Worm (Caenorhabditis elegans): ENCODE data around the gene B0507.1.
A peak's percentile ranks its signal among the peaks of the same experiment; 100 is the strongest.

The B0507.1 gene

DNA sequence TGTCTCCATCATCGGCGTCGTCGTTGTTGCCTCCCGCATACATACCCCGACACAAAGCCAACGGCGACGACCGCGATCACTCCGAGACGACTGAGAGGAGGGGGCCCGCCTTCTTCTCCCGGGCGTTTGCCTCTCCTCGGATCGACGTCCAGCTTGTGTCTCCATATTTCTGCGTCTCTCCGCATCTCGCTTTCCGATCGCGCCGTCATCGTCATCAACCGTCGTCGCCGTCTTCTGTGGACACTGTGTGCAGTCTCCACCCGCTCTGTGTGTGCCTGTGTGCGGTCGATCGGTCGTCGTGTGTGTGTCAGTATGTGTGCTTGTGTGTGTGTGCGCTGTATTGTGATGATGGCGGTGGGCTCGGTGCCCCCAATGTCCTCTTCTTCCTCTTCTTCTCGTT, 9.2 kb downstream of the B0507.1 start:
- TF ChIP-seq hmbx-1 (tag; optimal IDR thresholded peaks at IDR 0.05), result no peak
- TF ChIP-seq F13C5.2 (tag; optimal IDR thresholded peaks at IDR 0.05), result peak; percentile 21
- peak; percentile 59; the same call in 1 of the 2 replicates for TF ChIP-seq scrt-1 (GFP tag; IDR thresholded peaks at IDR 0.05)
- TF ChIP-seq ama-1 (optimal IDR thresholded peaks at IDR 0.05), result no peak
- 0 out of 2 replicates have a peak, but pooled peaks have one; percentile 52 for TF ChIP-seq sea-1 (GFP tag; conservative IDR thresholded peaks at IDR 0.05)
- no peak for TF ChIP-seq flt-1 (GFP tag; IDR thresholded peaks at IDR 0.05)
- peak; percentile 59 for TF ChIP-seq ceh-36 (tag; optimal IDR thresholded peaks at IDR 0.05)
- no peak for TF ChIP-seq tbx-37 (GFP tag; conservative IDR thresholded peaks at IDR 0.05)
- peak; percentile 94 for TF ChIP-seq hmg-4 (GFP tag; optimal IDR thresholded peaks at IDR 0.05)
- peak; percentile 21 for TF ChIP-seq aly-1 (tag; optimal IDR thresholded peaks at IDR 0.05)
- peak; percentile 50 for TF ChIP-seq pes-1 (GFP tag; IDR thresholded peaks at IDR 0.05)
- peak; percentile 47 for TF ChIP-seq B0310.2 (tag; optimal IDR thresholded peaks at IDR 0.05)

DNA sequence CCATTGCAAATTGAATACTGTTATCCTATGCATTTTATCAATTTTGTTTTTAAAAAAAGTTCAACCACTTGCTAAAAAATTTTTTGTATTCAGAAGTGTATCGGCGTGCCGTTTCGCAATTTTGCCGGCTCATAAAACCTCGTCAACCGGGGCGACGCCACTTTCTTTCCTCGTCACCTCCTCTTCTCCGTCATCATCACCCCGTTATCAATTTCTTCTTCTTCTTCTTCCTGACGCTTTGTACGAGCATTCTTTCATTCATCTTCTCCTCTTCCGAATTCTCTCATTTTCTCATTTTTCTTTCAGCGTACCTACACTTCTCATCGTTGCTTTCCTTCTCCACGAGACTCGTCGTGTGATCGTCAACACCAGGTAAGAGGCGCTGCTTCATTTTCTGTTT, 9.9 kb downstream of the B0507.1 start, which contains the start of gene sup-37:
Gene sup-37, plus strand, starts transcription at position 301 of the 400 bp plus-strand sequence.
- TF ChIP-seq flt-1 (GFP tag; IDR thresholded peaks at IDR 0.05), result no peak
- no peak for TF ChIP-seq ets-7 (tag; optimal IDR thresholded peaks at IDR 0.05)
- no peak for TF ChIP-seq tra-4 (tag; optimal IDR thresholded peaks at IDR 0.05)
- TF ChIP-seq ceh-36 (tag; optimal IDR thresholded peaks at IDR 0.05), result no peak
- no peak for TF ChIP-seq hmbx-1 (tag; optimal IDR thresholded peaks at IDR 0.05)
- no peak for TF ChIP-seq tbx-11 (GFP tag; IDR thresholded peaks at IDR 0.05)
- no peak for TF ChIP-seq aly-1 (tag; optimal IDR thresholded peaks at IDR 0.05)
- TF ChIP-seq pes-1 (GFP tag; IDR thresholded peaks at IDR 0.05), result no peak
- TF ChIP-seq tbx-37 (GFP tag; conservative IDR thresholded peaks at IDR 0.05), result no peak
- no peak for TF ChIP-seq ama-1 (optimal IDR thresholded peaks at IDR 0.05)
- TF ChIP-seq F13C5.2 (tag; optimal IDR thresholded peaks at IDR 0.05), result no peak
- TF ChIP-seq hmg-4 (GFP tag; optimal IDR thresholded peaks at IDR 0.05), result no peak
- no peak for TF ChIP-seq B0310.2 (tag; optimal IDR thresholded peaks at IDR 0.05)
- TF ChIP-seq sea-1 (GFP tag; conservative IDR thresholded peaks at IDR 0.05), result no peak
- no peak for TF ChIP-seq ceh-13 (GFP tag; optimal IDR thresholded peaks at IDR 0.05)
- no peak for TF ChIP-seq hnd-1 (tag; optimal IDR thresholded peaks at IDR 0.05)

DNA sequence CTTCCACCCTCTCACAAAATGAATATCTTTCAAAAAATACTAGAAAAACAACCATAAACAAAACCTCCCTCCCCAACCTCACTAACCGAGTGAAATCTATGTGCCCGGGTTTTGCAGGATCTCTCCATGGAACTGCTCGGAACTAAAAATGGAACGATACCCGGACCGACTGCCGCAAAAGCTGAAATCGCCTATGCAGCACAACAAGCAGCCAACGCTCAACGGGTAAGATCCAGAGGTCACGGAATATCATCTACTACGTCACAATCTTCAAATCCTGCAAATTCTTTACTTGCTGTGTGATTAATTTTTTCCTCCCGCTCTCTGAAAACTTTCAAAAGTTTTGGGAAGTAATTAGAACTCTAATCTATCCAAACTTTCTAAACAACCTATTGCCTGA, 13.0 kb downstream of the B0507.1 start:
- TF ChIP-seq ama-1 (optimal IDR thresholded peaks at IDR 0.05) (no peak), hmg-4 (GFP tag; optimal IDR thresholded peaks at IDR 0.05) (no peak), ceh-36 (tag; optimal IDR thresholded peaks at IDR 0.05) (no peak), hnd-1 (tag; optimal IDR thresholded peaks at IDR 0.05) (no peak), sea-1 (GFP tag; conservative IDR thresholded peaks at IDR 0.05) (no peak)

DNA sequence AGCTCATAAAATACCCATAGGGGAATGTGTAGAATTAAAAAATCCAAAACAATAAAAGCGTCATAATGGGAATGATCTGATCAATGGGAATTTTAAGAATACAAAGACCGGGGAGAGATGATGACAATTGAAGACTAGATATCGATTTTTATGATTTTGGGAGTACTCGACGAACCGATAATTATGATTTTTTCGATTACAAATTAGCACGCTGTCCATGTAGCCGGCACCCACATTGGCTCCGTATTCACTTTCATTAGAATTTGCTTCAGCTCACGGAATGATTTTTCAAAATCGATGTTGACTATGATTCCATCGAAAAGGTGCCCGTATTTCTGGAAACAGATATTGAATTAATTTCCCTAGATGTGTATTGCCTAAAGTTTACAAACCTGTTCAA, 16.4 kb downstream of the B0507.1 start:
- TF ChIP-seq ama-1 (optimal IDR thresholded peaks at IDR 0.05) (peak; percentile 55), sea-1 (GFP tag; conservative IDR thresholded peaks at IDR 0.05) (no peak)

DNA sequence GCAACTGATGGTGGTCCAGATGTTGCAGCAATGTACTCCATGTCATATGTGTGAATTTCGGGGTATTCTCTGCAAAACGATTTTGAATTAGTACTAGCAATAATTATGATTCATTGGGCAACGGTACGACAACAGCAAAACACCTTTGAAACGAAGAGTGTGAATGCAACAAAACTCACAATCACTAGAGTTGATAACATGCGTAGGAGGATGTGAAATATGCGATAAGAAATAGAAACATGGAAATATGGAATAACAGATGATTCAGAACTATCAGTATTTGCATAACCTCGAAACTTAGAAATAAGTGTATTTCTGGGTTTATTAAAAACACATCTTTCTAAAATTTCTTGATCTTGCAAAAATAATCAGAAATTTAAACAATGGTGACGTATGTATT, 19.1 kb downstream of the B0507.1 start:
- no peak for TF ChIP-seq sea-1 (GFP tag; conservative IDR thresholded peaks at IDR 0.05)
- no peak for TF ChIP-seq flt-1 (GFP tag; IDR thresholded peaks at IDR 0.05)
- TF ChIP-seq ceh-13 (GFP tag; optimal IDR thresholded peaks at IDR 0.05), result no peak
- no peak for TF ChIP-seq scrt-1 (GFP tag; IDR thresholded peaks at IDR 0.05)
- TF ChIP-seq ama-1 (optimal IDR thresholded peaks at IDR 0.05), result no peak
- no peak for TF ChIP-seq tra-4 (tag; optimal IDR thresholded peaks at IDR 0.05)
- TF ChIP-seq hnd-1 (tag; optimal IDR thresholded peaks at IDR 0.05), result no peak
- TF ChIP-seq ceh-36 (tag; optimal IDR thresholded peaks at IDR 0.05), result no peak
- no peak for TF ChIP-seq F13C5.2 (tag; optimal IDR thresholded peaks at IDR 0.05)

DNA sequence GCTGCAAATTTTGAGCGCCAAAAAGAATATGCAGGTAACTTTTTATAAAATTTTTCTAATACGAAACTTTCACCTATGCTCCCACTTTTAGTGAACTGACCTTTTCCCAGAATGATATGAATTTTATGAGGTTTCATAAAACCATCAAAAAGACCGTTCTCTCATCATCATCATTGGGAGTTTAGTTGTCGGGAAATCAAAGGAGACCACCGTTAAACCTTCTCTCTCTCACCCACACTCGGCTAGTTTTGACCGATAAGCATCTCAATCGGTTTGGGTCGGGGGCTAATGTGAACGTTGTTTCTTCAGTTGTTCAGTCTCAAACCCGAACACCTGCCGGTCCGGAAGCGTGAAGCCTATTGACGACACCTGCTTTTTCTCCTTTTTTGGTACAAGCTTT, 19.9 kb downstream of the B0507.1 start:
- no peak for TF ChIP-seq sea-1 (GFP tag; conservative IDR thresholded peaks at IDR 0.05)
- no peak for TF ChIP-seq tra-4 (tag; optimal IDR thresholded peaks at IDR 0.05)
- no peak for TF ChIP-seq ceh-13 (GFP tag; optimal IDR thresholded peaks at IDR 0.05)

DNA sequence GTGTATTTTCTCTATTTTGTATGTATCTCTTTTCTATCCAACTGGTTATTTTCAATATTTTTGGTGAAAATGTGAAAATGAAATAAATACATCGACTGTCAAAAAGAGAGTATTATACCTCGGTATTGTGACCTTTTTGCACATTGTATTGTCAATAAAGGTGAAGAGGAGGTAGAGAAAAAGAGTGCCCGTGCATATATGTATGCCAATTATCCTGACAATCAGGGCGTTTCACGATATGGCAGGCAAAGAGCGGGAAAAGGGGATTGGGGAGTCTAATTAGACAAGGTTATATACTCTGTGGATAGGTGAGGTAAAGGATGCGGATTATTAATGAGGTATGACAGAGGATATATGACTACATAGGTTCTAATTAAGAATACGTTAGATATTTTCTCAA, 20.5 kb downstream of the B0507.1 start:
- TF ChIP-seq B0310.2 (tag; optimal IDR thresholded peaks at IDR 0.05) (peak; percentile 12), flt-1 (GFP tag; IDR thresholded peaks at IDR 0.05) (no peak)

DNA sequence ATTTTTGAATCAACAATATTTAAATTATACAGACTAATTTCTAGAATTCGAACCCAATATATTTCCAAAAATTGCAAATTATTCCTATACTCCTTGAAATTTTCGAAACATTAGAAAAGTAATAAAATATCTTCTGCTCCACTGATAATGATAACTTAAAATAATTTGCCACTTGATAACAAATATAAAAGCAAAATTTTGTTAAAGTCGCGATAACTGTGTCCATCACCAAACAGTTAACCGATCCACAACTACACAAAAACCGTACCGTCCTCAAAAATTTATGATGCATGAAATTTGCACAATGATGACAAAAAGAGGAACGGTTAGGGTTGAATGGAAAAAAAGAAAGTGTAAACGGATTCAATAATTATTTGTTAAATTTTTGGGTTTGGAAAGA, 22.1 kb downstream of the B0507.1 start:
- TF ChIP-seq sea-1 (GFP tag; conservative IDR thresholded peaks at IDR 0.05), result no peak
- TF ChIP-seq scrt-1 (GFP tag; IDR thresholded peaks at IDR 0.05), result no peak
- TF ChIP-seq aly-1 (tag; optimal IDR thresholded peaks at IDR 0.05), result no peak
- no peak for TF ChIP-seq hnd-1 (tag; optimal IDR thresholded peaks at IDR 0.05)
- TF ChIP-seq hmbx-1 (tag; optimal IDR thresholded peaks at IDR 0.05), result no peak
- no peak for TF ChIP-seq tbx-11 (GFP tag; IDR thresholded peaks at IDR 0.05)
- no peak for TF ChIP-seq tbx-37 (GFP tag; conservative IDR thresholded peaks at IDR 0.05)
- no peak for TF ChIP-seq ceh-36 (tag; optimal IDR thresholded peaks at IDR 0.05)
- no peak for TF ChIP-seq ets-7 (tag; optimal IDR thresholded peaks at IDR 0.05)
- no peak for TF ChIP-seq F13C5.2 (tag; optimal IDR thresholded peaks at IDR 0.05)
- TF ChIP-seq B0310.2 (tag; optimal IDR thresholded peaks at IDR 0.05), result no peak
- TF ChIP-seq flt-1 (GFP tag; IDR thresholded peaks at IDR 0.05), result no peak
- no peak for TF ChIP-seq hmg-4 (GFP tag; optimal IDR thresholded peaks at IDR 0.05)
- no peak for TF ChIP-seq ceh-13 (GFP tag; optimal IDR thresholded peaks at IDR 0.05)
- TF ChIP-seq tra-4 (tag; optimal IDR thresholded peaks at IDR 0.05), result no peak
- TF ChIP-seq ama-1 (optimal IDR thresholded peaks at IDR 0.05), result no peak
- no peak for TF ChIP-seq pes-1 (GFP tag; IDR thresholded peaks at IDR 0.05)

DNA sequence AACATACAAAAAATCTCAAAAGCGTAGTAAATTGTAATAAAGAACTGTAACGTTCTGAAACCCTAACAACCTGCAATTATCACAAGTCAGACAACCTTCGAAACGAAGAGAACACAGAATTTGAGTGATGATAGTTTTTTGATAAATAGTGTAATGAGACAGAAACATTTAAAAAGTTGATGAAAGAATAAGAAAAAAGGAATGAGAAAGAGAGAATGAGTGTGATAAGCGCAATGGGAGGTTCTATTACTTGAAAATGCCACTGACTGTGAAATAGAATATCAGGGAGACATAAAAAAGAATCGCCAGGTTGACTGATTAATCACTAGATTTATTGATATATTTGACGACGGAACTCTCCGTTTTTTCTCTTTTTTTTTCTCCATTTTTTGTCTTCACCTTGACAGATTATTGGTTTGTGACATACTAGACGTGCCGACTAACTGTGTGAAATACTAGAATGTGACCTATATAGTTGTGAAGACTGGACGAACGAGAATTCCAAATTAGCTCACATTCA, 23.0 kb downstream of the B0507.1 start:
- TF ChIP-seq hmbx-1 (tag; optimal IDR thresholded peaks at IDR 0.05) (no peak), tbx-11 (GFP tag; IDR thresholded peaks at IDR 0.05) (no peak), ceh-13 (GFP tag; optimal IDR thresholded peaks at IDR 0.05) (no peak), F13C5.2 (tag; optimal IDR thresholded peaks at IDR 0.05) (no peak), aly-1 (tag; optimal IDR thresholded peaks at IDR 0.05) (no peak), pes-1 (GFP tag; IDR thresholded peaks at IDR 0.05) (no peak), B0310.2 (tag; optimal IDR thresholded peaks at IDR 0.05) (no peak), hnd-1 (tag; optimal IDR thresholded peaks at IDR 0.05) (no peak), scrt-1 (GFP tag; IDR thresholded peaks at IDR 0.05) (no peak), tbx-37 (GFP tag; conservative IDR thresholded peaks at IDR 0.05) (no peak), sea-1 (GFP tag; conservative IDR thresholded peaks at IDR 0.05) (no peak), hmg-4 (GFP tag; optimal IDR thresholded peaks at IDR 0.05) (no peak), ama-1 (optimal IDR thresholded peaks at IDR 0.05) (no peak), ets-7 (tag; optimal IDR thresholded peaks at IDR 0.05) (no peak), ceh-36 (tag; optimal IDR thresholded peaks at IDR 0.05) (no peak), tra-4 (tag; optimal IDR thresholded peaks at IDR 0.05) (no peak), flt-1 (GFP tag; IDR thresholded peaks at IDR 0.05) (no peak)

All from whole organism, early embryonic.